Fruit fly (Drosophila melanogaster) whole organism, prepupa: ENCODE data around the gene CG4452.

Source experiments
- Blimp-1 ChIP-seq: fragments of 200-800 bp; sonication (Bioruptor generic); optimal IDR thresholded peaks from 3 replicates; lab custom pipeline; 2017; ENCODE audit warnings: missing biosample characterization, missing genetic modification characterization, mild to moderate bottlenecking, moderate library complexity, missing genetic modification reagents
- CG10631 ChIP-seq: fragments of 200-800 bp; sonication (Bioruptor generic); optimal IDR thresholded peaks from 2 replicates; lab custom pipeline; 2016; ENCODE audit warnings: missing biosample characterization, missing genetic modification characterization
- CG11902 ChIP-seq: fragments of 200-800 bp; sonication (Bioruptor generic); optimal IDR thresholded peaks from 3 replicates; lab custom pipeline; 2016; ENCODE audit warnings: missing biosample characterization, missing genetic modification characterization
- CG15336 ChIP-seq: fragments of 200-800 bp; sonication (Bioruptor generic); IDR thresholded peaks from 2 replicates; pipeline ENCODE4 v1.3.6; 2022; ENCODE audit warnings: missing biosample characterization, missing genetic modification characterization
- CG1621 ChIP-seq: fragments of 200-800 bp; sonication (Bioruptor generic); optimal IDR thresholded peaks from 3 replicates; lab custom pipeline; 2018; ENCODE audit warnings: missing biosample characterization, mild to moderate bottlenecking, missing genetic modification characterization
- CG16779 ChIP-seq: fragments of 200-800 bp; sonication (Bioruptor generic); optimal IDR thresholded peaks from 3 replicates; lab custom pipeline; 2017; ENCODE audit warnings: missing biosample characterization, mild to moderate bottlenecking, missing genetic modification characterization
- CG3032 ChIP-seq: fragments of 200-800 bp; optimal IDR thresholded peaks from 2 replicates; lab custom pipeline; 2019; ENCODE audit warnings: missing biosample characterization, mild to moderate bottlenecking, missing genetic modification characterization, moderate library complexity
- CG31627 ChIP-seq: fragments of 200-800 bp; sonication (Bioruptor generic); optimal IDR thresholded peaks from 3 replicates; lab custom pipeline; 2016; ENCODE audit warnings: missing biosample characterization, missing genetic modification characterization
- CG32006 ChIP-seq: fragments of 200-800 bp; sonication (Bioruptor generic); optimal IDR thresholded peaks from 3 replicates; lab custom pipeline; 2017; ENCODE audit warnings: missing biosample characterization, mild to moderate bottlenecking, missing genetic modification characterization
- CG34406 ChIP-seq: fragments of 200-800 bp; sonication (Bioruptor generic); optimal IDR thresholded peaks from 3 replicates; lab custom pipeline; 2016; ENCODE audit warnings: missing biosample characterization, missing genetic modification characterization
- CG6276 ChIP-seq: fragments of 200-800 bp; sonication (Bioruptor generic); optimal IDR thresholded peaks from 2 replicates; lab custom pipeline; 2017; ENCODE audit warnings: missing biosample characterization, mild to moderate bottlenecking, missing genetic modification characterization
- CG6792 ChIP-seq: fragments of 200-800 bp; sonication (Bioruptor generic); optimal IDR thresholded peaks from 3 replicates; lab custom pipeline; 2016; ENCODE audit warnings: missing biosample characterization, missing genetic modification characterization
- CG6808 ChIP-seq: fragments of 200-800 bp; sonication (Bioruptor generic); optimal IDR thresholded peaks from 3 replicates; lab custom pipeline; 2017; ENCODE audit warnings: missing biosample characterization, missing genetic modification characterization, mild to moderate bottlenecking, moderate library complexity, missing genetic modification reagents
- CG6854 ChIP-seq: fragments of 200-800 bp; sonication (Bioruptor generic); optimal IDR thresholded peaks from 2 replicates; lab custom pipeline; 2017; ENCODE audit warnings: missing biosample characterization, mild to moderate bottlenecking, missing genetic modification characterization
- CG7368 ChIP-seq: fragments of 200-800 bp; sonication (Bioruptor generic); optimal IDR thresholded peaks from 3 replicates; lab custom pipeline; 2016; ENCODE audit warnings: missing biosample characterization, missing genetic modification characterization
- CG8119 ChIP-seq: fragments of 200-800 bp; sonication (Bioruptor generic); IDR thresholded peaks from 3 replicates; pipeline ENCODE4 v1.3.6; 2022; ENCODE audit warnings: missing biosample characterization, missing genetic modification characterization
- CG8319 ChIP-seq: fragments of 200-800 bp; sonication (Bioruptor generic); optimal IDR thresholded peaks from 3 replicates; lab custom pipeline; 2016; ENCODE audit warnings: missing biosample characterization, missing genetic modification characterization
- CG8632 ChIP-seq: fragments of 200-800 bp; sonication (Bioruptor generic); optimal IDR thresholded peaks from 3 replicates; lab custom pipeline; 2016; ENCODE audit warnings: missing biosample characterization, missing genetic modification characterization
- CG9139 ChIP-seq: fragments of 200-800 bp; sonication (Bioruptor generic); optimal IDR thresholded peaks from 3 replicates; lab custom pipeline; 2017; ENCODE audit warnings: missing biosample characterization, mild to moderate bottlenecking, missing genetic modification characterization
- Eip75B ChIP-seq: fragments of 200-800 bp; sonication (Bioruptor generic); optimal IDR thresholded peaks from 3 replicates; lab custom pipeline; 2016; ENCODE audit warnings: missing biosample characterization, missing genetic modification characterization
- Eip93F ChIP-seq: fragments of 200-800 bp; sonication (Bioruptor generic); optimal IDR thresholded peaks from 2 replicates; lab custom pipeline; 2016; ENCODE audit warnings: missing biosample characterization, mild to moderate bottlenecking, missing genetic modification characterization
- Ets96B ChIP-seq: fragments of 200-800 bp; optimal IDR thresholded peaks from 2 replicates; lab custom pipeline; 2019; ENCODE audit warnings: missing biosample characterization, mild to moderate bottlenecking, missing genetic modification characterization, moderate library complexity
- Hr39 ChIP-seq: fragments of 200-800 bp; sonication (Bioruptor generic); optimal IDR thresholded peaks from 2 replicates; lab custom pipeline; 2016; ENCODE audit warnings: missing biosample characterization, missing genetic modification characterization
- Lpt ChIP-seq: fragments of 200-800 bp; sonication (Bioruptor generic); optimal IDR thresholded peaks from 3 replicates; lab custom pipeline; 2016; ENCODE audit warnings: missing biosample characterization, missing genetic modification characterization
- Smox ChIP-seq: fragments of 200-800 bp; sonication (Bioruptor generic); optimal IDR thresholded peaks from 3 replicates; lab custom pipeline; 2016; ENCODE audit warnings: missing biosample characterization, missing genetic modification characterization
- Sox14 ChIP-seq: fragments of 200-800 bp; sonication (Bioruptor generic); optimal IDR thresholded peaks from 3 replicates; lab custom pipeline; 2016; ENCODE audit warnings: missing biosample characterization, missing genetic modification characterization
- Sox15 ChIP-seq: fragments of 200-800 bp; sonication (Bioruptor generic); optimal IDR thresholded peaks from 3 replicates; lab custom pipeline; 2016; ENCODE audit warnings: missing biosample characterization, missing genetic modification characterization
- achi ChIP-seq: fragments of 200-800 bp; sonication (Bioruptor generic); optimal IDR thresholded peaks from 3 replicates; lab custom pipeline; 2016; ENCODE audit warnings: missing biosample characterization, missing genetic modification characterization
- cyc ChIP-seq: fragments of 200-800 bp; sonication (Bioruptor generic); optimal IDR thresholded peaks from 3 replicates; lab custom pipeline; 2016; ENCODE audit warnings: missing biosample characterization, missing genetic modification characterization
- dac ChIP-seq: fragments of 200-800 bp; sonication (Bioruptor generic); optimal IDR thresholded peaks from 2 replicates; lab custom pipeline; 2017; ENCODE audit warnings: missing biosample characterization, mild to moderate bottlenecking, missing genetic modification characterization
- dsx ChIP-seq: fragments of 200-800 bp; optimal IDR thresholded peaks from 3 replicates; lab custom pipeline; 2019; ENCODE audit warnings: missing biosample characterization, mild to moderate bottlenecking, missing genetic modification characterization, moderate library complexity; ENCODE audit not compliant: poor library complexity, severe bottlenecking
- eg ChIP-seq: fragments of 200-800 bp; sonication (Bioruptor generic); IDR thresholded peaks from 3 replicates; pipeline ENCODE4 v1.3.6; 2022; ENCODE audit warnings: missing biosample characterization, missing genetic modification characterization
- esn ChIP-seq: fragments of 200-800 bp; sonication (Bioruptor generic); optimal IDR thresholded peaks from 2 replicates; lab custom pipeline; 2016; ENCODE audit warnings: missing biosample characterization, mild to moderate bottlenecking, missing genetic modification characterization, moderate library complexity
- fd59A ChIP-seq: fragments of 200-800 bp; sonication (Bioruptor generic); optimal IDR thresholded peaks from 2 replicates; lab custom pipeline; 2017; ENCODE audit warnings: missing biosample characterization, mild to moderate bottlenecking, missing genetic modification characterization, missing genetic modification reagents
- fd85E ChIP-seq: fragments of 200-800 bp; sonication (Bioruptor generic); optimal IDR thresholded peaks from 3 replicates; lab custom pipeline; 2016; ENCODE audit warnings: missing biosample characterization, missing genetic modification characterization
- fkh ChIP-seq: fragments of 200-800 bp; sonication (Bioruptor generic); optimal IDR thresholded peaks from 3 replicates; lab custom pipeline; 2017; ENCODE audit warnings: missing biosample characterization, mild to moderate bottlenecking, missing genetic modification characterization, moderate library complexity
- lz ChIP-seq: fragments of 200-800 bp; sonication (Bioruptor generic); optimal IDR thresholded peaks from 3 replicates; lab custom pipeline; 2016; ENCODE audit warnings: missing biosample characterization, missing genetic modification characterization
- net ChIP-seq: fragments of 200-800 bp; sonication (Bioruptor generic); optimal IDR thresholded peaks from 3 replicates; lab custom pipeline; 2016; ENCODE audit warnings: missing biosample characterization, missing genetic modification characterization
- pdm3 ChIP-seq: fragments of 200-800 bp; sonication (Bioruptor generic); optimal IDR thresholded peaks from 3 replicates; lab custom pipeline; 2016; ENCODE audit warnings: missing biosample characterization, missing genetic modification characterization
- salr ChIP-seq, 2 experiments: fragments of 200-800 bp; sonication (Bioruptor generic); optimal IDR thresholded peaks; 3 replicates each; lab custom pipeline; 2016 to 2018; ENCODE audit warnings: missing biosample characterization in 2 of 2, missing genetic modification characterization in 2 of 2, mild to moderate bottlenecking in 1 of 2
- spab ChIP-seq: fragments of 200-800 bp; sonication (Bioruptor generic); optimal IDR thresholded peaks from 2 replicates; lab custom pipeline; 2017; ENCODE audit warnings: missing biosample characterization, mild to moderate bottlenecking, missing genetic modification characterization, missing genetic modification reagents
- ss ChIP-seq, 2 experiments: fragments of 200-800 bp; sonication (Bioruptor generic); optimal IDR thresholded peaks; 2 replicates in 1 of 2; 3 replicates in 1 of 2; lab custom pipeline; 2017 to 2018; ENCODE audit warnings: mild to moderate bottlenecking in 2 of 2, missing biosample characterization in 2 of 2, missing genetic modification characterization in 2 of 2, moderate library complexity in 1 of 2
- vri ChIP-seq: fragments of 200-800 bp; sonication (Bioruptor generic); optimal IDR thresholded peaks from 3 replicates; lab custom pipeline; 2016; ENCODE audit warnings: missing biosample characterization, mild to moderate bottlenecking, missing genetic modification characterization

Gene CG4452

dm6 chr3L:9381602-9382001, 14.4 kb downstream of the CG4452 start, which contains the start of gene Hsp23 (continued):
- TF ChIP-seq Blimp-1 (GFP tag; lab: Kevin White, UChicago), result peak; percentile 92
- TF ChIP-seq CG6808 (GFP tag; lab: Kevin White, UChicago), result peak; percentile 61
- TF ChIP-seq CG8119 (GFP tag; lab: Robert Waterston, UW), result peak; percentile 22; the same call in 1 of the 3 replicates
- TF ChIP-seq Sox15 (GFP tag; lab: Kevin White, UChicago), result no peak
- TF ChIP-seq Eip93F, result peak; percentile 77
- peak; percentile 8 for TF ChIP-seq Smox (GFP tag; lab: Kevin White, UChicago)
- TF ChIP-seq dac (GFP tag; lab: Kevin White, UChicago), result no peak
- no peak for TF ChIP-seq salr (GFP tag; optimal IDR thresholded peaks at IDR 0.05; lab: Kevin White, UChicago)
- no peak for TF ChIP-seq pdm3 (GFP tag; lab: Kevin White, UChicago)
- peak; percentile 66 for TF ChIP-seq CG9139 (GFP tag; lab: Kevin White, UChicago)
- TF ChIP-seq CG16779, result no peak
- no peak for TF ChIP-seq fd59A (GFP tag; lab: Kevin White, UChicago)
- TF ChIP-seq Ets96B, result peak; percentile 12
- TF ChIP-seq dsx (GFP tag; lab: Kevin White, UChicago), result peak; percentile 33
- TF ChIP-seq eg, result peak; percentile 37; the same call in 1 of the 3 replicates
- no peak for TF ChIP-seq fkh (GFP tag; lab: Kevin White, UChicago)
- TF ChIP-seq CG3032 (tag; lab: Kevin White, UChicago), result peak; percentile 24
- peak; percentile 1 for TF ChIP-seq cyc (GFP tag; lab: Kevin White, UChicago)
- peak; percentile 39 for TF ChIP-seq Lpt
- TF ChIP-seq CG34406, result no peak
- no peak for TF ChIP-seq CG10631 (GFP tag; lab: Kevin White, UChicago)
- TF ChIP-seq Sox14 (GFP tag; lab: Kevin White, UChicago), result peak; percentile 53
- TF ChIP-seq CG32006, result no peak
- no peak for TF ChIP-seq CG6792 (GFP tag; lab: Kevin White, UChicago)
- TF ChIP-seq CG6854 (GFP tag; lab: Kevin White, UChicago), result peak; percentile 52
- no peak for TF ChIP-seq CG31627 (GFP tag; lab: Kevin White, UChicago)

dm6 chr3L:9383345-9384075, 16.3 kb downstream of the CG4452 start, which contains the start of gene Hsp27:
Gene Hsp27, plus strand, starts transcription at chr3L:9384063.
- TF ChIP-seq achi (GFP tag; lab: Kevin White, UChicago) (peak; percentile 99), CG10631 (GFP tag; lab: Kevin White, UChicago) (peak; percentile 100), fd85E (GFP tag; lab: Kevin White, UChicago) (peak; percentile 99), ss (GFP tag; optimal IDR thresholded peaks at IDR 0.05; lab: Kevin White, UChicago) (peak; percentile 99), CG31627 (GFP tag; lab: Kevin White, UChicago) (peak; percentile 99), fkh (GFP tag; lab: Kevin White, UChicago) (peak; percentile 98), CG6276 (GFP tag; lab: Kevin White, UChicago) (peak; percentile 100), Eip75B (GFP tag; lab: Kevin White, UChicago) (peak; percentile 100), CG15336 (GFP tag; lab: Robert Waterston, UW) (peak; percentile 100), CG11902 (GFP tag; lab: Kevin White, UChicago) (peak; percentile 100), CG8319 (GFP tag; lab: Kevin White, UChicago) (peak; percentile 100), Hr39 (GFP tag; lab: Kevin White, UChicago) (peak; percentile 99), esn (GFP tag; lab: Kevin White, UChicago) (peak; percentile 100), CG7368 (GFP tag; lab: Kevin White, UChicago) (peak; percentile 100), lz (peak; percentile 100), salr (GFP tag; optimal IDR thresholded peaks at IDR 0.05; lab: Kevin White, UChicago) (peak; percentile 99 to 100), spab (GFP tag; lab: Kevin White, UChicago) (peak; percentile 100), CG6792 (GFP tag; lab: Kevin White, UChicago) (peak; percentile 100), Ets96B (peak; percentile 100), pdm3 (GFP tag; lab: Kevin White, UChicago) (peak; percentile 100), Smox (GFP tag; lab: Kevin White, UChicago) (peak; percentile 99), CG9139 (GFP tag; lab: Kevin White, UChicago) (peak; percentile 99), CG16779 (peak; percentile 99), Lpt (peak; percentile 100), net (GFP tag; lab: Kevin White, UChicago) (peak; percentile 100), CG32006 (peak; percentile 100), CG8632 (GFP tag; lab: Kevin White, UChicago) (peak; percentile 100), eg (peak; percentile 100), dsx (GFP tag; lab: Kevin White, UChicago) (peak; percentile 99), fd59A (GFP tag; lab: Kevin White, UChicago) (peak; percentile 99), CG34406 (peak; percentile 100), Sox14 (GFP tag; lab: Kevin White, UChicago) (peak; percentile 100), CG3032 (tag; lab: Kevin White, UChicago) (peak; percentile 100), CG1621 (peak; percentile 99), Eip93F (peak; percentile 100), CG6808 (GFP tag; lab: Kevin White, UChicago) (peak; percentile 99), vri (GFP tag; lab: Kevin White, UChicago) (peak; percentile 99)
